Fruit fly (Drosophila melanogaster): ENCODE data around the gene Cyt-b5-r.

Cyt-b5-r gene

dm6 chr2L:16787548-16787947 lies 3.0 kb downstream of the Cyt-b5-r start:
- TF ChIP-seq insv (optimal IDR thresholded peaks at IDR 0.05): no peak
- TF ChIP-seq Sin3A (optimal IDR thresholded peaks at IDR 0.05): no peak
- TF ChIP-seq ttk (optimal IDR thresholded peaks at IDR 0.05): no peak
- no peak for TF ChIP-seq Myc (optimal IDR thresholded peaks at IDR 0.05)
- no peak for TF ChIP-seq h (optimal IDR thresholded peaks at IDR 0.05)
- no peak for TF ChIP-seq psq (optimal IDR thresholded peaks at IDR 0.05)

DNA sequence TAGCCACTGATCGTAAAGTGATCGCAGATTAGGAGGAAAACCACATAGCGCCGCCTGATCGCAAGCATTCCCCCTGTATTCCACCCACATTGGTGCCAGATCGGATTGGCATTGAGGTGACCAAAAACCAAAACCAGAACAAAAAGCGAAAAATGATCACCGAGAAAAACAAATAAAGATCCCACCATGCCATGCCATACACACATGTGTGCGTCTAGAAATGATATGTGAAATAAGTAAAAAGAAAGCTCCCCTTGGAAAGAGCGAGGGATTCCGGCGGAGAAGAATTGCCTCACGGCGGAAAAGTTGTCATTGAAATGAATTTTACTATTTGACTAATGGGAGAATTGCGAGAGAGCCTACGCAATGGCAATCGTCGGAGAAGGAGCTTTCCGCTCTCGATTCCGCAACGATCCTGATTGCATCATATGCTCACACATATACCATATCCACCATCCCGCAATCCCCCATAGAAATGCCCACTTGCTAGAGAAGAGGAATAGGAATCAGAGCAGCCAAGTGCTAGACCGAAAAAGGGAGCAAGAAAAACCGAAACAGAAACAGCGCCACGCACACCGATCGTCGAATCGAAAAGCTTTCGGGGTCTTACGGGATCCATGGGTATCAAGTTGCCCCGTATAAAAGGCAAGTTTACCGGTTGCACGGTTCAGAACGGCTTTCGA lies 24.3 kb downstream of the Cyt-b5-r start, which contains the start of gene Mhc:
TSS of gene Mhc (plus strand) at position 497 of the 683 bp plus-strand sequence.
- TF ChIP-seq Sin3A (optimal IDR thresholded peaks at IDR 0.05) (no peak), h (optimal IDR thresholded peaks at IDR 0.05) (no peak), Myc (optimal IDR thresholded peaks at IDR 0.05) (no peak), ttk (optimal IDR thresholded peaks at IDR 0.05) (no peak), psq (optimal IDR thresholded peaks at IDR 0.05) (no peak), insv (optimal IDR thresholded peaks at IDR 0.05) (no peak)

dm6 chr2L:16764480-16764879 lies 26.0 kb downstream of the Cyt-b5-r start:
- no peak for TF ChIP-seq Sin3A (optimal IDR thresholded peaks at IDR 0.05)

- no peak for TF ChIP-seq psq (optimal IDR thresholded peaks at IDR 0.05)
- no peak for TF ChIP-seq ttk (optimal IDR thresholded peaks at IDR 0.05)
- TF ChIP-seq Sin3A (optimal IDR thresholded peaks at IDR 0.05): no peak
- no peak for TF ChIP-seq Myc (optimal IDR thresholded peaks at IDR 0.05)
- no peak for TF ChIP-seq insv (optimal IDR thresholded peaks at IDR 0.05)
- no peak for TF ChIP-seq h (optimal IDR thresholded peaks at IDR 0.05)
Observed at dm6 chr2L:16761891-16762290, 28.6 kb downstream of the Cyt-b5-r start.

DNA sequence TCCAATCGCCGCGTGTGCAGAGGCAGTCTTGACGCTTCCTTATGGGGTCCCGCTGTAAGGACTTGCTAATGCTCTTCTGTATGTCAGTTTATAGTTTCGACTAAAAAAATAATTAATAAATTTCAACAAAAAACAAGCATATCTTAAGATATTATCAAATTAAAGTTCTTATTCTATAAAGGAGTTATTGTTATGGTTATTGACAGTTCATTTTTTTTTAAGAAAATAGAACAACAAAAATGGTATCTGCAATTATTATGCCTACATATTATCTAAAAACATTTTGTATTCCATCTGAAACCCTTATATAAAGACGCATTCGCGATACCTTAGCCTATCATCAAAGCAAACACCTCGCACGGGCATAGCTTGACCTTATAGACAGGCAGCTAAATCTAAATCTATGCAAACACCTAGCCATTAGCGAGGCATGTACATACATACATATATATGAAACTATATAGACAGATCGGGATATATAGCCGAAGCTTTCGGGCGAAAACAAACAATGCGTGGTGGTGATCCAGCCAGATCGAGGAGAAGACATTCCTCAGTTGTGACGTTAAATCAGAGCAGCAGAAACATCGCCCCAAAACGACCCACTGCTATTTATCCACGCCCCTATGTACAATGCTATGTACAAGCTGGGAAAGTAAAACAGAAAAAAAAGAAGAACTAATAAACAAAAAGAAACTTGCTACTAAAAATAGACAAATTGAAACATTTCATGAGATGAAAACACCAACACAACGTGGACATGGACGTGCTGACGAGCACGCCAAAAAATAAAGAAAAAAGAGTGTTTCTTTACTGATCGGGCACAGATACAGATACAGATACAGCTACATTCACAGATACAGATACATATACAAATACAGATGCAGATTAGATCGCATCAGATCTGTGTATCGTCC lies 29.8 kb downstream of the Cyt-b5-r start, which contains the start of gene ppk17:
TSS of gene ppk17 (minus strand) at position 51 of the 914 bp plus-strand sequence.
- no peak for TF ChIP-seq h (optimal IDR thresholded peaks at IDR 0.05)
- no peak for TF ChIP-seq insv (optimal IDR thresholded peaks at IDR 0.05)
- no peak for TF ChIP-seq Sin3A (optimal IDR thresholded peaks at IDR 0.05)
- no peak for TF ChIP-seq psq (optimal IDR thresholded peaks at IDR 0.05)
- no peak for TF ChIP-seq Myc (optimal IDR thresholded peaks at IDR 0.05)
- TF ChIP-seq ttk (optimal IDR thresholded peaks at IDR 0.05): no peak

dm6 chr2L:16754074-16754473 lies 36.4 kb downstream of the Cyt-b5-r start, which contains the start of gene yellow-b:
Gene yellow-b, plus strand, starts transcription at chr2L:16754336.
- no peak for TF ChIP-seq insv (optimal IDR thresholded peaks at IDR 0.05)
- TF ChIP-seq psq (optimal IDR thresholded peaks at IDR 0.05): no peak
- no peak for TF ChIP-seq Sin3A (optimal IDR thresholded peaks at IDR 0.05)
- TF ChIP-seq h (optimal IDR thresholded peaks at IDR 0.05): no peak
- no peak for TF ChIP-seq Myc (optimal IDR thresholded peaks at IDR 0.05)
- TF ChIP-seq ttk (optimal IDR thresholded peaks at IDR 0.05): no peak

- TF ChIP-seq ttk (optimal IDR thresholded peaks at IDR 0.05) (no peak), Myc (optimal IDR thresholded peaks at IDR 0.05) (no peak), h (optimal IDR thresholded peaks at IDR 0.05) (no peak)
Observed at dm6 chr2L:16752340-16752739, 38.2 kb downstream of the Cyt-b5-r start.

DNA sequence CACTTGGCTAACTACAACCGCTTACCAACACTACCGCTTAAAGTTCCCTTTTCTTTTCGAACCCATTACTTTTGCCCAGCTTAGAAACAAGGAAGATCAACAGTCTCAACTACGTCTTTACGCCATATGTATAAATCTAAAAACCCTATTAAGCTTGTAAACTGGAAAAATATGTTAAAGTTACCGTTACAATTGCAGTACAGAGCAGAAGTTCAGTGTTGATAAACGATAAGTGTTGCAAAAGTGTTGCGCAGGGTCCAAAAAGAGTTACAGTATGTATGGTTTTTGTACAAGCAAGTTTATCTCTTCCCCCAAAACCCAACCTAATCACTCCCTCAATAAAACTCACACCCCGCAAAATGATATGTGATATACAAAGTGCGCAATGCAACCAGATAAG lies 43.4 kb downstream of the Cyt-b5-r start:
- no peak for TF ChIP-seq h (optimal IDR thresholded peaks at IDR 0.05)
- no peak for TF ChIP-seq psq (optimal IDR thresholded peaks at IDR 0.05)
- no peak for TF ChIP-seq Sin3A (optimal IDR thresholded peaks at IDR 0.05)
- no peak for TF ChIP-seq Myc (optimal IDR thresholded peaks at IDR 0.05)
- no peak for TF ChIP-seq insv (optimal IDR thresholded peaks at IDR 0.05)
- TF ChIP-seq ttk (optimal IDR thresholded peaks at IDR 0.05): no peak

DNA sequence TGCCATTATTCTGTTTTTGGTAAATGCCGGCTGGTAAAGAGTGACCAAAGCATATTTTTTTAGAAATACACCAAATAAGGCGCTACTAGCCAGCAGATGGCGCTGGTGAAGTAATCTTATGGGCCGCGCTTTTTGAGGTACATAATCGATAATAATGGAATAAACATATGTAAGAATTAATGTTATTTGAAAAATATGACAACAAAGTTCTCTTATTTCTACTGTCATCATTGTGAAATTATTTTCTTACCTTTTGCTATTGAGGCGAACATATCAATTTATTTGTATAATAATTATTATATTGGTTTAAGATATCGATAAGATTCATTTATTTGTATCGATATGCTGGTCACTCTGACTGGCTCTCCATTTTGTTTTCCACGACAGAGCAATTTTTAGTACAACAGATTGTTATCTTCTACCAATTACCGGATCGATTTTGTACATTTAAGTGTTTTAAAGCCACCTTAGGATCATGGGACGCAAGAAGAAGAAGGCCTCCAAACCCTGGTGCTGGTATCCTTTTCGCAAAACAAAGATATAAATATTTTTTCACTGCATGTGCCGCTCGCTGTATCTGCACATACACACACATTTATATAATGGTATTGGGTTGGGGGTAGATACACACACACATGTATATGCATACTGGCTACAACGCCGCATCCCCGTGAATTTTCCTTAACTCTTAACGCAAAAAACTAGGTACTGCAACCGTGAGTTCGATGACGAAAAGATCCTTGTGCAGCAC lies 47.3 kb downstream of the Cyt-b5-r start, which contains the start of the genes LSm7 and BuGZ:
TSS of gene LSm7 (minus strand) at position 46 of the 751 bp plus-strand sequence.
TSS of gene BuGZ (plus strand) at position 351 of the 751 bp plus-strand sequence.
- TF ChIP-seq Myc (optimal IDR thresholded peaks at IDR 0.05) (no peak), h (optimal IDR thresholded peaks at IDR 0.05) (peak; percentile 36), Sin3A (optimal IDR thresholded peaks at IDR 0.05) (no peak), psq (optimal IDR thresholded peaks at IDR 0.05) (no peak), ttk (optimal IDR thresholded peaks at IDR 0.05) (no peak)

Data from Kc167 (cell line).